Fruit fly (Drosophila melanogaster): ENCODE measurements around the gene PolD2.
A peak's percentile ranks its signal among the peaks of the same experiment; 100 is the strongest.

The PolD2 gene

dm6 chr3L:1794164-1794942, 18.9 kb downstream of the PolD2 start:
- TF ChIP-seq CTCF (optimal IDR thresholded peaks at IDR 0.05) = no peak
- TF ChIP-seq CG8478 (optimal IDR thresholded peaks at IDR 0.05) = no peak

- no peak for TF ChIP-seq CG8478 (optimal IDR thresholded peaks at IDR 0.05)
- TF ChIP-seq CTCF (optimal IDR thresholded peaks at IDR 0.05) = peak; percentile 89 to 92
Measured at dm6 chr3L:1794943-1795696, 19.7 kb downstream of the PolD2 start, which contains the start of the genes alpha-Spec, dlt and Cdc37. Gene alpha-Spec, minus strand, starts transcription at chr3L:1795328. Gene dlt, minus strand, starts transcription at chr3L:1795328. Gene Cdc37, plus strand, starts transcription at chr3L:1795392.

- TF ChIP-seq CTCF (optimal IDR thresholded peaks at IDR 0.05) = no peak
- no peak for TF ChIP-seq CG8478 (optimal IDR thresholded peaks at IDR 0.05)
Measured at dm6 chr3L:1797005-1797404, 21.6 kb downstream of the PolD2 start, which contains the start of gene CG12020. Gene CG12020, plus strand, starts transcription at chr3L:1797305.

- TF ChIP-seq CG8478 (optimal IDR thresholded peaks at IDR 0.05) (no peak), CTCF (optimal IDR thresholded peaks at IDR 0.05) (peak in 1 of 2 experiments; percentile 33)
Measured at dm6 chr3L:1798649-1799048, 23.2 kb downstream of the PolD2 start, which contains the start of gene Patj. Gene Patj, plus strand, starts transcription at chr3L:1798803.

DNA sequence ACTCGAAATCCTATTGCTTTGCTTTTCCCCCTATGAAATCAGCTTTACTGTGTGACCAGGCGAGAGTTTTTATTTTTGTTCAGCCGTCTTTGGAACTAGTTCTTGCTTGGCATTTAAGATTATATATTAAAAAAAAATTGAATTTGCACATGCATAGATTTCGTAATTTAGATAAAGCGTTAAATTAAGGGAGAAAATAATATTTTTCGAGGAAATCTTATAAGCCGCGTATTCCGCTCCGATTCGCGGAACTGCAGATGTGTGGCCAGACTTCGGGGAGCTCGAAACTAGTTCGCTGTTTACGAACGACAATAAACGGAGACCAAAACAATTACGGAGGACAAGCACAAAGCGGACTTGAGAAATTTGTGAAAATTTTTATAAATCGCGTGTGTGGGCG, 27.4 kb downstream of the PolD2 start, which contains the start of the genes JTBR and CG42676:
Gene JTBR (minus strand): TSS at position 55 of the 400 bp plus-strand sequence.
Gene CG42676 (plus strand): TSS at position 306 of the 400 bp plus-strand sequence.
- TF ChIP-seq CG8478 (optimal IDR thresholded peaks at IDR 0.05) = no peak
- no peak for TF ChIP-seq CTCF (optimal IDR thresholded peaks at IDR 0.05)

dm6 chr3L:1808631-1809030, 33.2 kb downstream of the PolD2 start:
- TF ChIP-seq CG8478 (optimal IDR thresholded peaks at IDR 0.05) = no peak
- TF ChIP-seq CTCF (optimal IDR thresholded peaks at IDR 0.05) = no peak

DNA sequence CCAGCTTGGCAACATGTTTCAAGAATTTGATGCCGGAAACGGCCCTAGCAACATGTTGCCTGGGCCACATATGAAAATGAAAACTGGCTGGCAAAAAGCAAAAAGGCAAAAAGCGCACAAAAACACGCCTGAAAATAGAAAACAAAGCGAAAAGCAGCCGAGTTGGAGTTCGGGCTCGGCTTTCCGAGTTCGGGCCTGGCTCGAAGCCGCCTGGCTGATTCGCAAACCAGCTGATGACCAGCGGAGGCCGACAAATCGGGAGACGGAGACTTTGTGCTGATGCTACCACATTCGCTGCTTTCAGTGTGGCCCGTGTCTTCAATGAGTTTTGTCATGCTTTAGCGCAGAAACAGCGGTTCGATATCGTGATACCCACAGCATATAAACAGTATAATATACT, 34.9 kb downstream of the PolD2 start, which contains the start of gene GV1:
Gene GV1 (plus strand): TSS at position 301 of the 400 bp plus-strand sequence.
- TF ChIP-seq CTCF (optimal IDR thresholded peaks at IDR 0.05) = no peak
- TF ChIP-seq CG8478 (optimal IDR thresholded peaks at IDR 0.05) = no peak

dm6 chr3L:1816614-1817013, 41.2 kb downstream of the PolD2 start:
- TF ChIP-seq CTCF (optimal IDR thresholded peaks at IDR 0.05) (no peak), CG8478 (optimal IDR thresholded peaks at IDR 0.05) (no peak)

DNA sequence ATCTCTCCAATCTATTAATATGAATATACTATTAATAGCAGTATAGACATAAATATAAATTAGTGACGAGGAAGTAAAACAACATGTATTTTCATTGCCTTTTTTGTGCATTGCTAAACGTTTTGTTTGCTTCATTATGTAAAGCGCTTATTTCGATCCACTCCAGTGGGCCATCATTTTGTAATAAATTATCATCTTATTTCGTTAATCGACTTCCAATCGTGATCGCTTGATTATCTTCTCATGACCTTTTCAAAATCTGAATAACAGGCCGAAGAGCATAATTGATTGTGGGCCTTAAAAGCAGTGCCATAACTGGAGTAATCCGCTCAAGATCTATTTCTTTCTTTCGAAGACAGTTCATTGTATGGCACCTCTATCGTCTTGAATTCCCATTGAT, 42.0 kb downstream of the PolD2 start:
- TF ChIP-seq CG8478 (optimal IDR thresholded peaks at IDR 0.05) = no peak
- no peak for TF ChIP-seq CTCF (optimal IDR thresholded peaks at IDR 0.05)

dm6 chr3L:1818834-1819233, 43.4 kb downstream of the PolD2 start:
- TF ChIP-seq CTCF (optimal IDR thresholded peaks at IDR 0.05) = no peak
- TF ChIP-seq CG8478 (optimal IDR thresholded peaks at IDR 0.05) = no peak

DNA sequence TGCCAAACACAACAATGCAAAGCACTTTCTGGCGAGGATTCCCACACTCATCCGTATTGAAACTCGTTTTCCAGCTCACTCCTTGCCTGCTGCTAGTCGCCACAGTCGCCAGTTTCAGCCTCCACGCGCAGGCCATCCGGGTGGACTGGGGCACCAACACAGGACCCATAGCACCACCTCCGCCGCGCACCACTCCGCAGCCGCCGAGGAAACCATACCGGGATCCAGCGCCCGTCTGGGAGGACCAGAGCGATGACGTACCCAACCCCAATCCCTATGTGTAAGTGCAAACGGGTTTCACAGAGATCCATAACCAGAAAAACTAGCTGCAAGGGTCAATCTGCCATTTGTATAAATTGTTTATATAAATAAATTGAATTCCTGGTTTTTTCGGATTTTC, 45.7 kb downstream of the PolD2 start:
- no peak for TF ChIP-seq CG8478 (optimal IDR thresholded peaks at IDR 0.05)
- TF ChIP-seq CTCF (optimal IDR thresholded peaks at IDR 0.05) = no peak

dm6 chr3L:1822365-1822764, 46.9 kb downstream of the PolD2 start:
- no peak for TF ChIP-seq CG8478 (optimal IDR thresholded peaks at IDR 0.05)
- no peak for TF ChIP-seq CTCF (optimal IDR thresholded peaks at IDR 0.05)
